Worm (Caenorhabditis elegans) whole organism, L4 larva: ENCODE measurements around the gene Y48A6B.3.

Source experiments
- D1046.2 ChIP-seq: fragments of 200-800 bp; sonication (Bioruptor generic); IDR thresholded peaks from 2 replicates; pipeline ENCODE4 v1.3.6; 2022; ENCODE audit warnings: missing genetic modification characterization, missing compliant biosample characterization
- F10B5.3 ChIP-seq: sonication (generic microtip); optimal IDR thresholded peaks from 2 replicates; lab custom pipeline; 2016; ENCODE audit warnings: mild to moderate bottlenecking, missing genetic modification characterization, missing compliant biosample characterization
- F37D6.2 ChIP-seq: sonication (generic microtip); optimal IDR thresholded peaks from 2 replicates; lab custom pipeline; 2016; ENCODE audit warnings: mild to moderate bottlenecking, missing genetic modification characterization, missing compliant biosample characterization
- F49E8.2 ChIP-seq: sonication (generic microtip); optimal IDR thresholded peaks from 2 replicates; lab custom pipeline; 2016; ENCODE audit warnings: missing compliant biosample characterization, mild to moderate bottlenecking, missing genetic modification characterization, borderline replicate concordance
- Y105C5A.15 ChIP-seq: fragments of 200-800 bp; sonication (Bioruptor generic); IDR thresholded peaks from 2 replicates; pipeline ENCODE4 v1.3.6; 2022; ENCODE audit warnings: missing genetic modification characterization, missing compliant biosample characterization
- Y48G9A.11 ChIP-seq: fragments of 200-800 bp; sonication (Bioruptor generic); IDR thresholded peaks from 2 replicates; pipeline ENCODE4 v1.3.6; 2022; ENCODE audit warnings: missing genetic modification reagents, missing genetic modification characterization, missing compliant biosample characterization
- ZK337.2 ChIP-seq: fragments of 200-800 bp; sonication (Bioruptor generic); IDR thresholded peaks from 2 replicates; pipeline ENCODE4 v1.3.6; 2022; ENCODE audit warnings: missing genetic modification reagents, missing genetic modification characterization, missing compliant biosample characterization
- aha-1 ChIP-seq: fragments of 150-350 bp; peaks from one replicate; lab custom pipeline; 2014; ENCODE audit warnings: missing biosample characterization, missing genetic modification characterization
- ama-1 ChIP-seq: fragments of 150-350 bp; optimal IDR thresholded peaks from 2 replicates; lab custom pipeline; 2014; ENCODE audit warnings: inconsistent platforms, mixed read lengths
- arid-1 ChIP-seq: fragments of 200-800 bp; sonication (Bioruptor generic); conservative IDR thresholded peaks from 2 replicates; pipeline ENCODE4 v1.3.6; 2022; ENCODE audit warnings: missing genetic modification reagents, missing genetic modification characterization, missing compliant biosample characterization
- attf-4 ChIP-seq: sonication (generic microtip); optimal IDR thresholded peaks from 3 replicates; lab custom pipeline; 2017; ENCODE audit warnings: missing biosample characterization, missing genetic modification characterization
- ceh-20 ChIP-seq: fragments of 200-800 bp; sonication (Bioruptor generic); IDR thresholded peaks from 2 replicates; pipeline ENCODE4 v1.3.6; 2022; ENCODE audit warnings: missing genetic modification reagents, missing genetic modification characterization, missing compliant biosample characterization
- ceh-82 ChIP-seq: sonication (generic microtip); optimal IDR thresholded peaks from 2 replicates; lab custom pipeline; 2017; ENCODE audit warnings: missing biosample characterization, missing genetic modification characterization
- cey-2 ChIP-seq: sonication (generic microtip); optimal IDR thresholded peaks from 3 replicates; lab custom pipeline; 2017; ENCODE audit warnings: missing genetic modification characterization, mild to moderate bottlenecking, missing compliant biosample characterization, antibody characterized with exemption, borderline replicate concordance; ENCODE audit not compliant: insufficient read depth
- ctbp-1 ChIP-seq: fragments of 200-800 bp; sonication (Bioruptor generic); IDR thresholded peaks from 2 replicates; pipeline ENCODE4 v1.3.6; 2022; ENCODE audit warnings: missing genetic modification reagents, missing genetic modification characterization, missing compliant biosample characterization
- daf-19 ChIP-seq: fragments of 200-800 bp; sonication (Bioruptor generic); conservative IDR thresholded peaks from 2 replicates; pipeline ENCODE4 v1.3.6; 2022; ENCODE audit warnings: missing genetic modification characterization, missing compliant biosample characterization
- dmd-6 ChIP-seq: fragments of 200-800 bp; sonication (Bioruptor generic); IDR thresholded peaks from 2 replicates; pipeline ENCODE4 v1.3.6; 2022; ENCODE audit warnings: missing genetic modification reagents, missing genetic modification characterization, missing compliant biosample characterization
- dmd-9 ChIP-seq: fragments of 200-800 bp; sonication (Bioruptor generic); IDR thresholded peaks from 2 replicates; pipeline ENCODE4 v1.3.6; 2022; ENCODE audit warnings: missing genetic modification reagents, missing genetic modification characterization, missing compliant biosample characterization
- duxl-1 ChIP-seq: sonication (generic microtip); optimal IDR thresholded peaks from 2 replicates; lab custom pipeline; 2016; ENCODE audit warnings: mild to moderate bottlenecking, missing genetic modification characterization, moderate library complexity, missing compliant biosample characterization; ENCODE audit not compliant: poor library complexity
- fkh-10 ChIP-seq: fragments of 150-350 bp; optimal IDR thresholded peaks from 2 replicates; lab custom pipeline; 2014; ENCODE audit warnings: missing biosample characterization, missing genetic modification reagents, missing genetic modification characterization
- gei-8 ChIP-seq: fragments of 200-800 bp; sonication (Bioruptor generic); optimal IDR thresholded peaks from 2 replicates; lab custom pipeline; 2018; ENCODE audit warnings: mild to moderate bottlenecking, missing genetic modification characterization, missing compliant biosample characterization
- hlh-11 ChIP-seq: fragments of 200-800 bp; sonication (Bioruptor generic); optimal IDR thresholded peaks from 2 replicates; lab custom pipeline; 2018; ENCODE audit warnings: mild to moderate bottlenecking, missing genetic modification characterization, missing compliant biosample characterization
- hmg-1.1 ChIP-seq: fragments of 200-800 bp; sonication (Bioruptor generic); IDR thresholded peaks from 2 replicates; pipeline ENCODE4 v1.3.6; 2022; ENCODE audit warnings: missing genetic modification reagents, missing genetic modification characterization, missing compliant biosample characterization
- jun-1 ChIP-seq: fragments of 150-350 bp; optimal IDR thresholded peaks from 2 replicates; lab custom pipeline; 2014; ENCODE audit warnings: missing biosample characterization, missing genetic modification reagents, missing genetic modification characterization
- lim-7 ChIP-seq: fragments of 200-800 bp; sonication (Bioruptor generic); IDR thresholded peaks from 2 replicates; pipeline ENCODE4 v1.3.6; 2022; ENCODE audit warnings: missing genetic modification characterization, missing compliant biosample characterization
- lin-1 ChIP-seq: fragments of 200-800 bp; sonication (Bioruptor generic); IDR thresholded peaks from 2 replicates; pipeline ENCODE4 v1.3.6; 2022; ENCODE audit warnings: missing genetic modification reagents, missing genetic modification characterization, missing compliant biosample characterization
- lin-15B ChIP-seq: fragments of 150-350 bp; sonication (generic microtip); optimal IDR thresholded peaks from 3 replicates; lab custom pipeline; 2014; ENCODE audit warnings: missing biosample characterization, missing genetic modification characterization
- lin-29 ChIP-seq: fragments of 200-800 bp; sonication (Bioruptor generic); IDR thresholded peaks from 2 replicates; pipeline ENCODE4 v1.3.6; 2022; ENCODE audit warnings: missing genetic modification reagents, missing genetic modification characterization, missing compliant biosample characterization
- lin-38 ChIP-seq: fragments of 200-800 bp; sonication (Bioruptor generic); IDR thresholded peaks from 2 replicates; pipeline ENCODE4 v1.3.6; 2022; ENCODE audit warnings: missing genetic modification reagents, missing genetic modification characterization, missing compliant biosample characterization
- lsy-2 ChIP-seq, 2 experiments: fragments of 150-350 bp in 1 of 2; sonication (generic microtip) in 1 of 2; optimal IDR thresholded peaks; 2 replicates each; lab custom pipeline; 2014 to 2017; ENCODE audit warnings: missing biosample characterization in 2 of 2, missing genetic modification characterization in 2 of 2
- madf-9 ChIP-seq: fragments of 200-800 bp; sonication (Bioruptor generic); conservative IDR thresholded peaks from 2 replicates; pipeline ENCODE4 v1.3.6; 2022; ENCODE audit warnings: missing genetic modification reagents, missing genetic modification characterization, missing compliant biosample characterization
- mdl-1 ChIP-seq, 2 experiments: fragments of 150-350 bp in 1 of 2; sonication (generic microtip) in 1 of 2; optimal IDR thresholded peaks; 2 replicates each; lab custom pipeline; 2014 to 2017; ENCODE audit warnings: missing biosample characterization in 2 of 2, missing genetic modification characterization in 2 of 2
- mdt-29 ChIP-seq: fragments of 200-800 bp; sonication (Bioruptor generic); IDR thresholded peaks from 2 replicates; pipeline ENCODE4 v1.3.6; 2022; ENCODE audit warnings: missing genetic modification reagents, missing genetic modification characterization, missing compliant biosample characterization
- mes-2 ChIP-seq: sonication (generic microtip); optimal IDR thresholded peaks from 2 replicates; lab custom pipeline; 2016; ENCODE audit warnings: missing genotype, mild to moderate bottlenecking, missing genetic modification characterization, missing compliant biosample characterization; ENCODE audit not compliant: poor library complexity, severe bottlenecking
- nhr-10 ChIP-seq: fragments of 150-350 bp; optimal IDR thresholded peaks from 2 replicates; lab custom pipeline; 2014; ENCODE audit warnings: missing biosample characterization, missing genetic modification characterization
- nhr-102 ChIP-seq: sonication (generic microtip); optimal IDR thresholded peaks from 2 replicates; lab custom pipeline; 2016; ENCODE audit warnings: mild to moderate bottlenecking, missing genetic modification characterization, moderate library complexity, missing compliant biosample characterization
- nhr-41 ChIP-seq: fragments of 200-800 bp; sonication (Bioruptor generic); IDR thresholded peaks from 2 replicates; pipeline ENCODE4 v1.3.6; 2022; ENCODE audit warnings: missing genetic modification reagents, missing genetic modification characterization, missing compliant biosample characterization
- nhr-42 ChIP-seq: fragments of 200-800 bp; sonication (Bioruptor generic); IDR thresholded peaks from 2 replicates; pipeline ENCODE4 v1.3.6; 2022; ENCODE audit warnings: missing genetic modification characterization, missing compliant biosample characterization
- nhr-48 ChIP-seq: sonication (generic microtip); optimal IDR thresholded peaks from 2 replicates; lab custom pipeline; 2016; ENCODE audit warnings: mild to moderate bottlenecking, missing genetic modification characterization, missing compliant biosample characterization
- nhr-6 ChIP-seq: fragments of 150-350 bp; optimal IDR thresholded peaks from 2 replicates; lab custom pipeline; 2014; ENCODE audit warnings: missing biosample characterization, missing genetic modification characterization
- nhr-76 ChIP-seq: fragments of 150-350 bp; optimal IDR thresholded peaks from 2 replicates; lab custom pipeline; 2014; ENCODE audit warnings: missing biosample characterization, missing genetic modification characterization
- nhr-77 ChIP-seq: fragments of 150-350 bp; optimal IDR thresholded peaks from 2 replicates; lab custom pipeline; 2014; ENCODE audit warnings: missing biosample characterization, missing genetic modification characterization
- saeg-2 ChIP-seq: fragments of 200-800 bp; sonication (Bioruptor generic); IDR thresholded peaks from 2 replicates; pipeline ENCODE4 v1.3.6; 2022; ENCODE audit warnings: missing genetic modification reagents, missing genetic modification characterization, missing compliant biosample characterization
- sdz-12 ChIP-seq: fragments of 200-800 bp; sonication (Bioruptor generic); optimal IDR thresholded peaks from 2 replicates; lab custom pipeline; 2018; ENCODE audit warnings: mild to moderate bottlenecking, missing genetic modification characterization, missing compliant biosample characterization
- set-16 ChIP-seq: fragments of 200-800 bp; sonication (Bioruptor generic); IDR thresholded peaks from 2 replicates; pipeline ENCODE4 v1.3.6; 2022; ENCODE audit warnings: missing genetic modification reagents, missing genetic modification characterization, missing compliant biosample characterization
- snpc-1.2 ChIP-seq: fragments of 200-800 bp; sonication (Bioruptor generic); IDR thresholded peaks from 2 replicates; pipeline ENCODE4 v1.3.6; 2022; ENCODE audit warnings: missing genetic modification reagents, missing genetic modification characterization, missing compliant biosample characterization
- unc-130 ChIP-seq: sonication (generic microtip); optimal IDR thresholded peaks from 2 replicates; lab custom pipeline; 2016; ENCODE audit warnings: missing genetic modification reagents, missing genetic modification characterization, missing compliant biosample characterization
- unc-62 ChIP-seq, 3 experiments: fragments of 150-350 bp in 1 of 3; sonication (generic microtip); optimal IDR thresholded peaks in 2 of 3; peaks in 1 of 3; 1 replicate in 1 of 3; 2 replicates in 2 of 3; lab custom pipeline; 2014 to 2017; ENCODE audit warnings: missing biosample characterization in 3 of 3, missing genetic modification characterization in 3 of 3, missing genetic modification reagents in 3 of 3, missing genotype in 1 of 3
- zag-1 ChIP-seq: fragments of 150-350 bp; optimal IDR thresholded peaks from 2 replicates; lab custom pipeline; 2014; ENCODE audit warnings: missing biosample characterization, missing genetic modification characterization
- ztf-7 ChIP-seq: fragments of 150-350 bp; optimal IDR thresholded peaks from 2 replicates; lab custom pipeline; 2014; ENCODE audit warnings: missing biosample characterization, missing genetic modification characterization

Y48A6B.3 gene

ce11 chrIII:10989491-10990032 lies 18.5 kb upstream of the Y48A6B.3 start (continued):
- TF ChIP-seq daf-19 (GFP tag; lab: Robert Waterston, UW) (peak; percentile 97), nhr-42 (GFP tag; lab: Robert Waterston, UW) (peak; percentile 93), Y48G9A.11 (GFP tag; lab: Robert Waterston, UW) (peak; percentile 91), mes-2 (tag; lab: Kevin White, UChicago) (peak; percentile 96), nhr-10 (peak; percentile 74), ceh-82 (tag; lab: Kevin White, UChicago) (no peak), F10B5.3 (peak; percentile 91), set-16 (GFP tag; lab: Robert Waterston, UW) (peak; percentile 85), ztf-7 (peak; percentile 93), lsy-2 (tag; optimal IDR thresholded peaks at IDR 0.05; lab: Kevin White, UChicago) (peak; percentile 81 to 94), nhr-77 (tag; lab: Kevin White, UChicago) (peak; percentile 76), madf-9 (GFP tag; lab: Robert Waterston, UW) (peak; percentile 96), arid-1 (GFP tag; lab: Robert Waterston, UW) (peak; percentile 93), F37D6.2 (peak; percentile 94), lin-29 (peak; percentile 86), aha-1 (peak; percentile 100), D1046.2 (peak; percentile 96), F49E8.2 (tag; lab: Kevin White, UChicago) (peak; percentile 89), jun-1 (tag; lab: Kevin White, UChicago) (peak; percentile 94), nhr-48 (tag; lab: Kevin White, UChicago) (peak; percentile 87), nhr-102 (tag; lab: Kevin White, UChicago) (peak; percentile 96), ZK337.2 (GFP tag; lab: Robert Waterston, UW) (peak; percentile 92), ctbp-1 (GFP tag; lab: Robert Waterston, UW) (peak; percentile 98), sdz-12 (GFP tag; lab: Kevin White, UChicago) (peak; percentile 92), lim-7 (GFP tag; lab: Robert Waterston, UW) (peak; percentile 95), cey-2 (peak; percentile 80), hlh-11 (tag; lab: Kevin White, UChicago) (peak; percentile 88), duxl-1 (tag; lab: Kevin White, UChicago) (peak; percentile 95), mdl-1 (tag; optimal IDR thresholded peaks at IDR 0.05; lab: Kevin White, UChicago) (peak; percentile 50 to 64), Y105C5A.15 (GFP tag; lab: Robert Waterston, UW) (peak; percentile 96), nhr-41 (GFP tag; lab: Robert Waterston, UW) (peak; percentile 98), gei-8 (GFP tag; lab: Kevin White, UChicago) (peak; percentile 96), unc-62 (GFP tag; optimal IDR thresholded peaks at IDR 0.05 in 1 of 2; lab: Kevin White, UChicago) (peak in 1 of 2 experiments; percentile 100), unc-62 (tag; optimal IDR thresholded peaks at IDR 0.05; lab: Kevin White, UChicago) (peak; percentile 59), lin-15B (tag; lab: Kevin White, UChicago) (peak; percentile 48), nhr-76 (tag; lab: Kevin White, UChicago) (no peak), snpc-1.2 (GFP tag; lab: Robert Waterston, UW) (peak; percentile 93), fkh-10 (GFP tag; lab: Kevin White, UChicago) (peak; percentile 84), ceh-20 (peak; percentile 97), lin-38 (GFP tag; lab: Robert Waterston, UW) (peak; percentile 94), dmd-6 (peak; percentile 95), saeg-2 (GFP tag; lab: Robert Waterston, UW) (peak; percentile 94), nhr-6 (peak; percentile 65), unc-130 (GFP tag; lab: Kevin White, UChicago) (peak; percentile 86), zag-1 (tag; lab: Kevin White, UChicago) (peak; percentile 70), ama-1 (lab: Kevin White, UChicago) (peak; percentile 55), dmd-9 (peak; percentile 94), lin-1 (GFP tag; lab: Robert Waterston, UW) (peak; percentile 94), hmg-1.1 (GFP tag; lab: Robert Waterston, UW) (peak; percentile 99), attf-4 (tag; lab: Kevin White, UChicago) (no peak), mdt-29 (GFP tag; lab: Robert Waterston, UW) (peak; percentile 93)
